Fruit fly (Drosophila melanogaster): ENCODE data around the gene CG11162.

The CG11162 gene

dm6 chrX:13639998-13640691 lies 36.5 kb upstream of the CG11162 start (continued):
- TF ChIP-seq CG13775 (GFP tag; optimal IDR thresholded peaks at IDR 0.05) (peak; percentile 95), Trl (optimal IDR thresholded peaks at IDR 0.05) (peak in 1 of 2 experiments; percentile 61), Trl (GFP tag; optimal IDR thresholded peaks at IDR 0.05) (peak; percentile 99), CG8388 (GFP tag; optimal IDR thresholded peaks at IDR 0.05) (peak; percentile 97), run (tag; optimal IDR thresholded peaks at IDR 0.05) (peak; percentile 99), Doc3 (GFP tag; IDR thresholded peaks at IDR 0.05; ENCODE audit: partially characterized antibody) (no peak), Side (GFP tag; optimal IDR thresholded peaks at IDR 0.05) (peak; percentile 99), Sox102F (GFP tag; optimal IDR thresholded peaks at IDR 0.05) (peak; percentile 99), salm (tag; optimal IDR thresholded peaks at IDR 0.05) (peak; percentile 99), otp (GFP tag; IDR thresholded peaks at IDR 0.05) (peak; percentile 99), CrebB (tag; optimal IDR thresholded peaks at IDR 0.05) (peak; percentile 99), ERR (GFP tag; optimal IDR thresholded peaks at IDR 0.05) (peak; percentile 97), rib (GFP tag; IDR thresholded peaks at IDR 0.05) (peak; percentile 98), fd64A (GFP tag; optimal IDR thresholded peaks at IDR 0.05) (peak; percentile 98), Dref (GFP tag; IDR thresholded peaks at IDR 0.05) (no peak), prd (optimal IDR thresholded peaks at IDR 0.05) (no peak), prd (GFP tag; IDR thresholded peaks at IDR 0.05) (peak; percentile 99), nerfin-1 (tag; optimal IDR thresholded peaks at IDR 0.05) (peak; percentile 96), Hsf (GFP tag; optimal IDR thresholded peaks at IDR 0.05) (peak; percentile 99), Nf-YA (GFP tag; IDR thresholded peaks at IDR 0.05) (peak; percentile 98), nom (GFP tag; optimal IDR thresholded peaks at IDR 0.05) (peak; percentile 95), Hr78 (GFP tag; optimal IDR thresholded peaks at IDR 0.05) (peak in 1 of 2 experiments; percentile 91), Mad (GFP tag; optimal IDR thresholded peaks at IDR 0.05) (peak; percentile 98), stc (GFP tag; IDR thresholded peaks at IDR 0.05) (peak; percentile 99), Abd-B (GFP tag; optimal IDR thresholded peaks at IDR 0.05) (peak; percentile 97), Sin3A (optimal IDR thresholded peaks at IDR 0.05) (no peak), CG4820 (GFP tag; optimal IDR thresholded peaks at IDR 0.05) (peak; percentile 98), CG12299 (tag; optimal IDR thresholded peaks at IDR 0.05) (peak; percentile 98), gt (GFP tag; IDR thresholded peaks at IDR 0.05) (peak; percentile 96), chm (GFP tag; IDR thresholded peaks at IDR 0.05) (peak; percentile 99), CG11696 (GFP tag; IDR thresholded peaks at IDR 0.05) (peak; percentile 96), crc (GFP tag; optimal IDR thresholded peaks at IDR 0.05) (peak; percentile 98), CG11695 (GFP tag; IDR thresholded peaks at IDR 0.05) (peak; percentile 99), Meics (GFP tag; optimal IDR thresholded peaks at IDR 0.05) (peak; percentile 99), CG16863 (GFP tag; optimal IDR thresholded peaks at IDR 0.05) (peak; percentile 99), da (GFP tag; optimal IDR thresholded peaks at IDR 0.05) (peak; percentile 97), jumu (GFP tag; optimal IDR thresholded peaks at IDR 0.05) (peak; percentile 99), CG12769 (tag; optimal IDR thresholded peaks at IDR 0.05) (peak; percentile 99), z (GFP tag; IDR thresholded peaks at IDR 0.05) (peak; percentile 82), CG14710 (tag; optimal IDR thresholded peaks at IDR 0.05) (peak; percentile 96), jigr1 (GFP tag; IDR thresholded peaks at IDR 0.05) (peak; percentile 98), cad (GFP tag; optimal IDR thresholded peaks at IDR 0.05) (no peak), fd3F (GFP tag; optimal IDR thresholded peaks at IDR 0.05) (peak; percentile 98), tin (GFP tag; optimal IDR thresholded peaks at IDR 0.05) (peak; percentile 99), Taf1 (GFP tag; IDR thresholded peaks at IDR 0.05) (peak; percentile 98), org-1 (GFP tag; optimal IDR thresholded peaks at IDR 0.05) (peak; percentile 99), CG4707 (GFP tag; optimal IDR thresholded peaks at IDR 0.05) (peak; percentile 98), seq (GFP tag; IDR thresholded peaks at IDR 0.05) (peak; percentile 99), Asciz (GFP tag; optimal IDR thresholded peaks at IDR 0.05) (peak; percentile 99), CG8478 (optimal IDR thresholded peaks at IDR 0.05) (no peak), CG3163 (GFP tag; optimal IDR thresholded peaks at IDR 0.05) (peak; percentile 93)
